Fruit fly (Drosophila melanogaster) whole organism, prepupa: ENCODE measurements around the gene Rhau.

ENCODE experiments used
- Blimp-1 ChIP-seq: fragments of 200-800 bp; sonication (Bioruptor generic); optimal IDR thresholded peaks from 3 replicates; lab custom pipeline; 2017; ENCODE audit warnings: missing biosample characterization, missing genetic modification characterization, mild to moderate bottlenecking, moderate library complexity, missing genetic modification reagents
- CG10631 ChIP-seq: fragments of 200-800 bp; sonication (Bioruptor generic); optimal IDR thresholded peaks from 2 replicates; lab custom pipeline; 2016; ENCODE audit warnings: missing biosample characterization, missing genetic modification characterization
- CG11762 ChIP-seq: fragments of 200-800 bp; sonication (Bioruptor generic); optimal IDR thresholded peaks from 3 replicates; lab custom pipeline; 2016; ENCODE audit warnings: missing biosample characterization, missing genetic modification characterization; ENCODE audit not compliant: insufficient read depth
- CG11902 ChIP-seq: fragments of 200-800 bp; sonication (Bioruptor generic); optimal IDR thresholded peaks from 3 replicates; lab custom pipeline; 2016; ENCODE audit warnings: missing biosample characterization, missing genetic modification characterization
- CG1621 ChIP-seq: fragments of 200-800 bp; sonication (Bioruptor generic); optimal IDR thresholded peaks from 3 replicates; lab custom pipeline; 2018; ENCODE audit warnings: missing biosample characterization, mild to moderate bottlenecking, missing genetic modification characterization
- CG31627 ChIP-seq: fragments of 200-800 bp; sonication (Bioruptor generic); optimal IDR thresholded peaks from 3 replicates; lab custom pipeline; 2016; ENCODE audit warnings: missing biosample characterization, missing genetic modification characterization
- CG34406 ChIP-seq: fragments of 200-800 bp; sonication (Bioruptor generic); optimal IDR thresholded peaks from 3 replicates; lab custom pipeline; 2016; ENCODE audit warnings: missing biosample characterization, missing genetic modification characterization
- CG3919 ChIP-seq: fragments of 200-800 bp; sonication (Bioruptor generic); optimal IDR thresholded peaks from 3 replicates; lab custom pipeline; 2016; ENCODE audit warnings: missing biosample characterization, missing genetic modification characterization
- CG6163 ChIP-seq: fragments of 200-800 bp; sonication (Bioruptor generic); IDR thresholded peaks from 3 replicates; pipeline ENCODE4 v1.3.6; 2022; ENCODE audit warnings: missing biosample characterization, missing genetic modification characterization
- CG6276 ChIP-seq: fragments of 200-800 bp; sonication (Bioruptor generic); optimal IDR thresholded peaks from 2 replicates; lab custom pipeline; 2017; ENCODE audit warnings: missing biosample characterization, mild to moderate bottlenecking, missing genetic modification characterization
- CG6792 ChIP-seq: fragments of 200-800 bp; sonication (Bioruptor generic); optimal IDR thresholded peaks from 3 replicates; lab custom pipeline; 2016; ENCODE audit warnings: missing biosample characterization, missing genetic modification characterization
- CG6808 ChIP-seq: fragments of 200-800 bp; sonication (Bioruptor generic); optimal IDR thresholded peaks from 3 replicates; lab custom pipeline; 2017; ENCODE audit warnings: missing biosample characterization, missing genetic modification characterization, mild to moderate bottlenecking, moderate library complexity, missing genetic modification reagents
- CG7368 ChIP-seq: fragments of 200-800 bp; sonication (Bioruptor generic); optimal IDR thresholded peaks from 3 replicates; lab custom pipeline; 2016; ENCODE audit warnings: missing biosample characterization, missing genetic modification characterization
- CG8119 ChIP-seq: fragments of 200-800 bp; sonication (Bioruptor generic); IDR thresholded peaks from 3 replicates; pipeline ENCODE4 v1.3.6; 2022; ENCODE audit warnings: missing biosample characterization, missing genetic modification characterization
- CG8319 ChIP-seq: fragments of 200-800 bp; sonication (Bioruptor generic); optimal IDR thresholded peaks from 3 replicates; lab custom pipeline; 2016; ENCODE audit warnings: missing biosample characterization, missing genetic modification characterization
- CG8632 ChIP-seq: fragments of 200-800 bp; sonication (Bioruptor generic); optimal IDR thresholded peaks from 3 replicates; lab custom pipeline; 2016; ENCODE audit warnings: missing biosample characterization, missing genetic modification characterization
- Eip75B ChIP-seq: fragments of 200-800 bp; sonication (Bioruptor generic); optimal IDR thresholded peaks from 3 replicates; lab custom pipeline; 2016; ENCODE audit warnings: missing biosample characterization, missing genetic modification characterization
- Eip78C ChIP-seq: fragments of 200-800 bp; sonication (Bioruptor generic); peaks from one replicate; lab custom pipeline; 2016; ENCODE audit warnings: missing biosample characterization, missing genetic modification characterization
- Eip93F ChIP-seq: fragments of 200-800 bp; sonication (Bioruptor generic); optimal IDR thresholded peaks from 2 replicates; lab custom pipeline; 2016; ENCODE audit warnings: missing biosample characterization, mild to moderate bottlenecking, missing genetic modification characterization
- Ets21C ChIP-seq: fragments of 200-800 bp; sonication (Bioruptor generic); optimal IDR thresholded peaks from 3 replicates; lab custom pipeline; 2016; ENCODE audit warnings: missing biosample characterization, missing genetic modification characterization
- Ets96B ChIP-seq: fragments of 200-800 bp; optimal IDR thresholded peaks from 2 replicates; lab custom pipeline; 2019; ENCODE audit warnings: missing biosample characterization, mild to moderate bottlenecking, missing genetic modification characterization, moderate library complexity
- Gug ChIP-seq: fragments of 200-800 bp; sonication (Bioruptor generic); IDR thresholded peaks from 2 replicates; pipeline ENCODE4 v1.3.6; 2022; ENCODE audit warnings: missing biosample characterization, missing genetic modification characterization
- Hr38 ChIP-seq: sonication (Bioruptor generic); optimal IDR thresholded peaks from 2 replicates; lab custom pipeline; 2016; ENCODE audit warnings: missing biosample characterization, missing genetic modification characterization
- Hr39 ChIP-seq: fragments of 200-800 bp; sonication (Bioruptor generic); optimal IDR thresholded peaks from 2 replicates; lab custom pipeline; 2016; ENCODE audit warnings: missing biosample characterization, missing genetic modification characterization
- Hr4 ChIP-seq: fragments of 200-800 bp; sonication (Bioruptor generic); optimal IDR thresholded peaks from 3 replicates; lab custom pipeline; 2016; ENCODE audit warnings: missing biosample characterization, missing genetic modification characterization
- Lpt ChIP-seq: fragments of 200-800 bp; sonication (Bioruptor generic); optimal IDR thresholded peaks from 3 replicates; lab custom pipeline; 2016; ENCODE audit warnings: missing biosample characterization, missing genetic modification characterization
- OdsH ChIP-seq: fragments of 200-800 bp; sonication (Bioruptor generic); optimal IDR thresholded peaks from 3 replicates; lab custom pipeline; 2016; ENCODE audit warnings: missing biosample characterization, missing genetic modification characterization
- Sox102F ChIP-seq: fragments of 200-800 bp; sonication (Bioruptor generic); optimal IDR thresholded peaks from 2 replicates; lab custom pipeline; 2016; ENCODE audit warnings: missing biosample characterization, mild to moderate bottlenecking, missing genetic modification characterization
- Sox14 ChIP-seq: fragments of 200-800 bp; sonication (Bioruptor generic); optimal IDR thresholded peaks from 3 replicates; lab custom pipeline; 2016; ENCODE audit warnings: missing biosample characterization, missing genetic modification characterization
- Sox15 ChIP-seq: fragments of 200-800 bp; sonication (Bioruptor generic); optimal IDR thresholded peaks from 3 replicates; lab custom pipeline; 2016; ENCODE audit warnings: missing biosample characterization, missing genetic modification characterization
- achi ChIP-seq: fragments of 200-800 bp; sonication (Bioruptor generic); optimal IDR thresholded peaks from 3 replicates; lab custom pipeline; 2016; ENCODE audit warnings: missing biosample characterization, missing genetic modification characterization
- acj6 ChIP-seq: fragments of 200-800 bp; sonication (Bioruptor generic); optimal IDR thresholded peaks from 3 replicates; lab custom pipeline; 2016; ENCODE audit warnings: missing biosample characterization, missing genetic modification characterization
- dac ChIP-seq: fragments of 200-800 bp; sonication (Bioruptor generic); optimal IDR thresholded peaks from 2 replicates; lab custom pipeline; 2017; ENCODE audit warnings: missing biosample characterization, mild to moderate bottlenecking, missing genetic modification characterization
- dsx ChIP-seq: fragments of 200-800 bp; optimal IDR thresholded peaks from 3 replicates; lab custom pipeline; 2019; ENCODE audit warnings: missing biosample characterization, mild to moderate bottlenecking, missing genetic modification characterization, moderate library complexity; ENCODE audit not compliant: poor library complexity, severe bottlenecking
- eg ChIP-seq: fragments of 200-800 bp; sonication (Bioruptor generic); IDR thresholded peaks from 3 replicates; pipeline ENCODE4 v1.3.6; 2022; ENCODE audit warnings: missing biosample characterization, missing genetic modification characterization
- esn ChIP-seq: fragments of 200-800 bp; sonication (Bioruptor generic); optimal IDR thresholded peaks from 2 replicates; lab custom pipeline; 2016; ENCODE audit warnings: missing biosample characterization, mild to moderate bottlenecking, missing genetic modification characterization, moderate library complexity
- fd59A ChIP-seq: fragments of 200-800 bp; sonication (Bioruptor generic); optimal IDR thresholded peaks from 2 replicates; lab custom pipeline; 2017; ENCODE audit warnings: missing biosample characterization, mild to moderate bottlenecking, missing genetic modification characterization, missing genetic modification reagents
- fd85E ChIP-seq: fragments of 200-800 bp; sonication (Bioruptor generic); optimal IDR thresholded peaks from 3 replicates; lab custom pipeline; 2016; ENCODE audit warnings: missing biosample characterization, missing genetic modification characterization
- fkh ChIP-seq: fragments of 200-800 bp; sonication (Bioruptor generic); optimal IDR thresholded peaks from 3 replicates; lab custom pipeline; 2017; ENCODE audit warnings: missing biosample characterization, mild to moderate bottlenecking, missing genetic modification characterization, moderate library complexity
- lz ChIP-seq: fragments of 200-800 bp; sonication (Bioruptor generic); optimal IDR thresholded peaks from 3 replicates; lab custom pipeline; 2016; ENCODE audit warnings: missing biosample characterization, missing genetic modification characterization
- net ChIP-seq: fragments of 200-800 bp; sonication (Bioruptor generic); optimal IDR thresholded peaks from 3 replicates; lab custom pipeline; 2016; ENCODE audit warnings: missing biosample characterization, missing genetic modification characterization
- salr ChIP-seq, 2 experiments: fragments of 200-800 bp; sonication (Bioruptor generic); optimal IDR thresholded peaks; 3 replicates each; lab custom pipeline; 2016 to 2018; ENCODE audit warnings: missing biosample characterization in 2 of 2, missing genetic modification characterization in 2 of 2, mild to moderate bottlenecking in 1 of 2
- spab ChIP-seq: fragments of 200-800 bp; sonication (Bioruptor generic); optimal IDR thresholded peaks from 2 replicates; lab custom pipeline; 2017; ENCODE audit warnings: missing biosample characterization, mild to moderate bottlenecking, missing genetic modification characterization, missing genetic modification reagents
- ss ChIP-seq, 2 experiments: fragments of 200-800 bp; sonication (Bioruptor generic); optimal IDR thresholded peaks; 2 replicates in 1 of 2; 3 replicates in 1 of 2; lab custom pipeline; 2017 to 2018; ENCODE audit warnings: mild to moderate bottlenecking in 2 of 2, missing biosample characterization in 2 of 2, missing genetic modification characterization in 2 of 2, moderate library complexity in 1 of 2
- svp ChIP-seq: fragments of 200-800 bp; sonication (Bioruptor generic); peaks from one replicate; lab custom pipeline; 2016; ENCODE audit warnings: missing biosample characterization, missing genetic modification characterization
- vri ChIP-seq: fragments of 200-800 bp; sonication (Bioruptor generic); optimal IDR thresholded peaks from 3 replicates; lab custom pipeline; 2016; ENCODE audit warnings: missing biosample characterization, mild to moderate bottlenecking, missing genetic modification characterization

Gene Rhau

DNA sequence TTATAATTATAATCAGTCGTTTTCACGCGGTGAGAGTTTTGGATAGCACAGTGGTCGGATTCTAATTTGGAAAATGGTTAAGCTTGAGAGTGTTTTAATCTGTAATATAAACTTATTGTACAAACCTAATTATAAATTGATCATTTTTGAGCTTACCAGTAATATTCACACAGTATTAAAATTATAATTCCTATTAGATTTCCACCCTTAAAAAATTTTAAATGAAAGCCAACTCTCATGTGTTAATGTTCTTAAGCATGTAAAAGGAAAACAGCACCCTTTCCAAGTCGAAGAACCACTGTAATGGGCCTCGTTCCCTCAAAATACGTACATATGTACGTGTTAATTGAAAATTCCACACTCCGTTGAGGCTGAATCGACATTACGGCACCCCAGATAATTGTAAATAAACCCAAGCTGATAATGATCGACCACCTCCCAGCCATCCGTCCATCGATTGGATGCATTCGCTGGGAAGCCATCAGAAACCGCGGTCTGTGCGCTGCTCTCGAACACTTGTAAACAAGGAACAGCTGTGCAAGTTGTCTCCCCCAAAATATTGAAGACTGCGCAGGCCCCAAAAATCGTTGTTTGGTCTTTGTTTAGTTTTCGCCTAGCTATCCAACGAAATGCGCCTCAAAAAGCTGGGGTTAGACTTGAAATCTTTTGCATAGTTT lies 2.2 kb upstream of the Rhau start (continued):
- TF ChIP-seq fkh (GFP tag; lab: Kevin White, UChicago) (peak; percentile 43), acj6 (peak; percentile 53), Hr38 (GFP tag; lab: Kevin White, UChicago) (no peak), Blimp-1 (peak; percentile 39), CG11902 (GFP tag; lab: Kevin White, UChicago) (peak; percentile 44), net (GFP tag; lab: Kevin White, UChicago) (no peak), spab (no peak), svp (GFP tag; lab: Kevin White, UChicago) (peak; percentile 96), Hr39 (peak; percentile 73), fd59A (GFP tag; lab: Kevin White, UChicago) (no peak), vri (GFP tag; lab: Kevin White, UChicago) (peak; percentile 50), CG6792 (GFP tag; lab: Kevin White, UChicago) (peak; percentile 58), dsx (GFP tag; lab: Kevin White, UChicago) (no peak), Sox14 (peak; percentile 31), CG11762 (GFP tag; lab: Kevin White, UChicago) (no peak), CG6808 (GFP tag; lab: Kevin White, UChicago) (no peak), salr (GFP tag; optimal IDR thresholded peaks at IDR 0.05; lab: Kevin White, UChicago) (no peak), Hr4 (GFP tag; lab: Kevin White, UChicago) (peak; percentile 17), Lpt (GFP tag; lab: Kevin White, UChicago) (no peak), dac (GFP tag; lab: Kevin White, UChicago) (no peak), Gug (peak; percentile 41), Sox102F (GFP tag; lab: Kevin White, UChicago) (peak; percentile 74), CG6163 (0 out of 3 replicates have a peak, but pooled peaks have one; percentile 20), ss (GFP tag; optimal IDR thresholded peaks at IDR 0.05; lab: Kevin White, UChicago) (no peak), Eip93F (GFP tag; lab: Kevin White, UChicago) (peak; percentile 26), OdsH (GFP tag; lab: Kevin White, UChicago) (peak; percentile 28), eg (GFP tag; lab: Robert Waterston, UW) (no peak), CG31627 (GFP tag; lab: Kevin White, UChicago) (peak; percentile 66), achi (GFP tag; lab: Kevin White, UChicago) (peak; percentile 57)

DNA sequence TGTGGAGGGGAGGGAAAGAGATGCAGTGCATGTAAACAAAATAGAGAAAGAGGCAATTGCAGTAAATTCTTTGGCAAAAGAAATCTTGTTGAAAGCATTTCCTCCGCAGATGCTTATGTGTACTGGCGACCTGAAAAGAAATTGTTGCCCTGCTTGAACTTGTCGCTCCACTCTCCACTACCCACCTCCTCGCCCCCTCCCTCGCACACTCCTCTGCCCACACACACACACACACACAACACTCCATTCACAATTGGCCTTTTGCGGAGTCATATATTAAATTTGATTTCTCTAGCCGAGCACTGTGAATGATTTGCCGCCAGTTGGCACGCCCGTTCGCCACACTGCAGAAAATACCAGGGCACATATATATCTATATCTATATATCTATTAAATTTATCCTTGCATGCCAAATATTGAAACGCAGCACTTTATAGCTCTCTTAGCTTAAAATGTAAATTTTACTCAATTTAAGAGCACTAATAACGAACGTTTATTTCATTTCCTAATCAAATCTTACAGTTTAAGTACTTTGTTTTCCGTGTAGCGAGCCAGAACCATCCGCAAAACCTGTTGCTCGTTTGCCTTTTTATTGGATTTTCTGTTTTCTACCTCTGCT lies 1.2 kb upstream of the Rhau start:
- TF ChIP-seq CG8319 (peak; percentile 19), Eip75B (GFP tag; lab: Kevin White, UChicago) (peak; percentile 69), fd59A (GFP tag; lab: Kevin White, UChicago) (peak; percentile 44), CG1621 (tag; lab: Kevin White, UChicago) (no peak), Blimp-1 (no peak), ss (GFP tag; optimal IDR thresholded peaks at IDR 0.05; lab: Kevin White, UChicago) (peak; percentile 2 to 7), svp (GFP tag; lab: Kevin White, UChicago) (peak; percentile 73), esn (GFP tag; lab: Kevin White, UChicago) (peak; percentile 67), Ets96B (tag; lab: Kevin White, UChicago) (peak; percentile 73), Hr4 (GFP tag; lab: Kevin White, UChicago) (peak; percentile 80), Hr38 (GFP tag; lab: Kevin White, UChicago) (no peak), spab (peak; percentile 71), fd85E (GFP tag; lab: Kevin White, UChicago) (no peak), Lpt (GFP tag; lab: Kevin White, UChicago) (peak; percentile 58), CG31627 (GFP tag; lab: Kevin White, UChicago) (peak; percentile 64), CG10631 (peak; percentile 57), CG34406 (GFP tag; lab: Kevin White, UChicago) (peak; percentile 27), net (GFP tag; lab: Kevin White, UChicago) (peak; percentile 59), Ets21C (GFP tag; lab: Kevin White, UChicago) (peak; percentile 6), CG7368 (GFP tag; lab: Kevin White, UChicago) (peak; percentile 9), Eip93F (GFP tag; lab: Kevin White, UChicago) (no peak), CG3919 (GFP tag; lab: Kevin White, UChicago) (peak; percentile 69), CG8632 (GFP tag; lab: Kevin White, UChicago) (peak; percentile 36), CG8119 (peak; percentile 86), lz (GFP tag; lab: Kevin White, UChicago) (peak; percentile 62), Eip78C (GFP tag; lab: Kevin White, UChicago) (peak; percentile 87), CG6808 (GFP tag; lab: Kevin White, UChicago) (peak; percentile 70), CG11762 (GFP tag; lab: Kevin White, UChicago) (peak; percentile 60), Sox102F (GFP tag; lab: Kevin White, UChicago) (peak; percentile 39), dsx (GFP tag; lab: Kevin White, UChicago) (no peak), Sox15 (GFP tag; lab: Kevin White, UChicago) (no peak), CG6276 (GFP tag; lab: Kevin White, UChicago) (peak; percentile 84)
